Fruit fly (Drosophila melanogaster) S2 (cell line): ENCODE measurements around the gene CG17959.

Experiments used
- CG8478 ChIP-seq: fragments of >200 bp; optimal IDR thresholded peaks from 2 replicates; lab custom pipeline; 2018
- CTCF ChIP-seq, 2 experiments: fragments of >200 bp; optimal IDR thresholded peaks; 2 replicates each; lab custom pipeline; 2018

The CG17959 gene

dm6 chrX:2993098-2993773 lies 46.3 kb downstream of the CG17959 start:
- no peak for TF ChIP-seq CTCF (optimal IDR thresholded peaks at IDR 0.05; lab: Kevin White, UChicago)
- TF ChIP-seq CG8478 (lab: Kevin White, UChicago) = no peak
